Worm (Caenorhabditis elegans): ENCODE results near the gene B0228.7.

The B0228.7 gene

ce11 chrII:7707383-7707782 is 51.4 kb downstream of the B0228.7 start, which contains the start of gene luc-7L:
luc-7L (minus strand) TSS chrII:7707483.
- TF ChIP-seq mbf-1 (tag; optimal IDR thresholded peaks at IDR 0.05): no peak
- no peak for TF ChIP-seq nhr-23 (tag; optimal IDR thresholded peaks at IDR 0.05)
- no peak for TF ChIP-seq unc-62 (GFP tag; optimal IDR thresholded peaks at IDR 0.05)
- TF ChIP-seq unc-39 (tag; optimal IDR thresholded peaks at IDR 0.05): no peak

Data from whole organism, L2 larva.